Fruit fly (Drosophila melanogaster) whole organism, wandering third instar larva: ENCODE results near the gene Wdr33.

Experiments
- CG32264 ChIP-seq: fragments of 200-800 bp; sonication (Bioruptor generic); optimal IDR thresholded peaks from 2 replicates; lab custom pipeline; 2016; ENCODE audit warnings: missing biosample characterization, missing genetic modification characterization
- CG9705 ChIP-seq: fragments of 200-800 bp; sonication (Bioruptor generic); optimal IDR thresholded peaks from 2 replicates; lab custom pipeline; 2018; ENCODE audit warnings: missing biosample characterization, mild to moderate bottlenecking, missing genetic modification characterization
- CrebA ChIP-seq: fragments of 200-800 bp; sonication (Bioruptor generic); optimal IDR thresholded peaks from 2 replicates; lab custom pipeline; 2016; ENCODE audit warnings: missing biosample characterization, mild to moderate bottlenecking, missing genetic modification characterization, borderline replicate concordance
- Dfd ChIP-seq: fragments of >200 bp; optimal IDR thresholded peaks from 2 replicates; lab custom pipeline; 2017; ENCODE audit warnings: missing biosample characterization, missing genetic modification characterization
- Dif ChIP-seq: fragments of 200-275, 200-300 bp; sonication (Bioruptor generic); optimal IDR thresholded peaks from 2 replicates; lab custom pipeline; 2018; ENCODE audit warnings: missing biosample characterization, missing genetic modification characterization; ENCODE audit not compliant: partially characterized antibody
- GATAd ChIP-seq: sonication (Bioruptor generic); optimal IDR thresholded peaks from 2 replicates; lab custom pipeline; 2016; ENCODE audit warnings: missing biosample characterization, missing genetic modification characterization
- HLH106 ChIP-seq: fragments of 200-800 bp; optimal IDR thresholded peaks from 3 replicates; lab custom pipeline; 2019; ENCODE audit warnings: missing biosample characterization, mild to moderate bottlenecking, missing genetic modification characterization, moderate library complexity
- Hnf4 ChIP-seq: fragments of 200-800 bp; sonication (Bioruptor generic); optimal IDR thresholded peaks from 2 replicates; lab custom pipeline; 2016; ENCODE audit warnings: missing biosample characterization, mild to moderate bottlenecking, missing genetic modification characterization
- Hr78 ChIP-seq: fragments of >200 bp; optimal IDR thresholded peaks from 2 replicates; lab custom pipeline; 2017; ENCODE audit warnings: missing biosample characterization, missing genetic modification characterization
- Hr83 ChIP-seq: fragments of 200-300 bp; sonication (Bioruptor generic); optimal IDR thresholded peaks from 2 replicates; lab custom pipeline; 2016; ENCODE audit warnings: missing biosample characterization, mild to moderate bottlenecking, missing genetic modification characterization, moderate library complexity; ENCODE audit not compliant: poor library complexity, severe bottlenecking
- Jra ChIP-seq: sonication (Bioruptor generic); optimal IDR thresholded peaks from 2 replicates; lab custom pipeline; 2016; ENCODE audit warnings: missing biosample characterization, missing genetic modification characterization
- Mio ChIP-seq: sonication (Bioruptor generic); optimal IDR thresholded peaks from 2 replicates; lab custom pipeline; 2016; ENCODE audit warnings: missing biosample characterization, missing genetic modification characterization
- Myc ChIP-seq: fragments of >200 bp; optimal IDR thresholded peaks from 2 replicates; lab custom pipeline; 2017
- N ChIP-seq: fragments of >200 bp; optimal IDR thresholded peaks from 2 replicates; lab custom pipeline; 2018; ENCODE audit warnings: missing biosample characterization, missing external identifiers, missing genetic modification characterization
- OdsH ChIP-seq: fragments of 200-800 bp; sonication (Bioruptor generic); optimal IDR thresholded peaks from 2 replicates; lab custom pipeline; 2016; ENCODE audit warnings: missing biosample characterization, mild to moderate bottlenecking, missing genetic modification characterization
- Rel ChIP-seq, 2 experiments: fragments of 200-800 bp; sonication (Bioruptor generic) in 1 of 2; optimal IDR thresholded peaks; 2 replicates in 1 of 2; 3 replicates in 1 of 2; lab custom pipeline; 2016 to 2019; ENCODE audit warnings: mild to moderate bottlenecking in 2 of 2, missing biosample characterization in 2 of 2, missing genetic modification characterization in 2 of 2, moderate library complexity in 1 of 2
- Sp1 ChIP-seq: fragments of 200-800 bp; sonication (Bioruptor generic); optimal IDR thresholded peaks from 3 replicates; lab custom pipeline; 2019; ENCODE audit warnings: missing biosample characterization, mild to moderate bottlenecking, missing genetic modification characterization, moderate library complexity
- Vsx2 ChIP-seq: fragments of 200-300, 225-300 bp; sonication (Bioruptor generic); optimal IDR thresholded peaks from 2 replicates; lab custom pipeline; 2018; ENCODE audit warnings: missing biosample characterization, missing genetic modification characterization; ENCODE audit not compliant: partially characterized antibody
- br ChIP-seq: fragments of 200-800 bp; sonication (Bioruptor generic); optimal IDR thresholded peaks from 2 replicates; lab custom pipeline; 2016; ENCODE audit warnings: missing biosample characterization, missing genetic modification characterization
- brk ChIP-seq: fragments of 200-800 bp; sonication (Bioruptor generic); optimal IDR thresholded peaks from 2 replicates; lab custom pipeline; 2016; ENCODE audit warnings: missing biosample characterization, mild to moderate bottlenecking, missing genetic modification characterization
- dl ChIP-seq, 2 experiments: fragments of 175-275, 200-275 bp in 1 of 2; fragments of 200-275 bp in 1 of 2; sonication (Bioruptor generic); optimal IDR thresholded peaks; lab custom pipeline; 2018; ENCODE audit warnings: mild to moderate bottlenecking in 2 of 2, missing biosample characterization in 2 of 2, missing genetic modification characterization in 2 of 2, moderate library complexity in 2 of 2; ENCODE audit not compliant: partially characterized antibody in 2 of 2, insufficient read depth in 1 of 2
- dmrt93B ChIP-seq: fragments of 200-800 bp; sonication (Bioruptor generic); optimal IDR thresholded peaks from 2 replicates; lab custom pipeline; 2018; ENCODE audit warnings: missing biosample characterization, mild to moderate bottlenecking, missing genetic modification characterization
- dsf ChIP-seq: sonication (Bioruptor generic); optimal IDR thresholded peaks from 2 replicates; lab custom pipeline; 2016; ENCODE audit warnings: missing biosample characterization, missing genetic modification characterization, borderline replicate concordance
- ey ChIP-seq: fragments of 200-800 bp; sonication (Bioruptor generic); optimal IDR thresholded peaks from 2 replicates; lab custom pipeline; 2016; ENCODE audit warnings: missing biosample characterization, missing genetic modification characterization
- foxo ChIP-seq, 2 experiments: fragments of 200-800 bp; sonication (Bioruptor generic); optimal IDR thresholded peaks; 2 replicates in 1 of 2; 3 replicates in 1 of 2; lab custom pipeline; 2016 to 2017; ENCODE audit warnings: missing biosample characterization in 2 of 2, missing genetic modification characterization in 2 of 2
- fru ChIP-seq: fragments of 200-800 bp; sonication (Bioruptor generic); optimal IDR thresholded peaks from 3 replicates; lab custom pipeline; 2016; ENCODE audit warnings: missing biosample characterization, mild to moderate bottlenecking, missing genetic modification characterization
- h ChIP-seq: fragments of 200-800 bp; sonication (Bioruptor generic); optimal IDR thresholded peaks from 3 replicates; lab custom pipeline; 2016; ENCODE audit warnings: missing biosample characterization, mild to moderate bottlenecking, missing genetic modification characterization
- jim ChIP-seq: fragments of 175-275, 200-325 bp; sonication (Bioruptor generic); optimal IDR thresholded peaks from 2 replicates; lab custom pipeline; 2016; ENCODE audit warnings: missing biosample characterization, mild to moderate bottlenecking, missing genetic modification characterization
- pan ChIP-seq: fragments of >200 bp; optimal IDR thresholded peaks from 2 replicates; lab custom pipeline; 2017
- psq ChIP-seq: fragments of 200-800 bp; sonication (Bioruptor generic); optimal IDR thresholded peaks from 3 replicates; lab custom pipeline; 2017; ENCODE audit warnings: missing biosample characterization, mild to moderate bottlenecking, missing genetic modification characterization, moderate library complexity
- rgr ChIP-seq: fragments of 200-800 bp; sonication (Bioruptor generic); optimal IDR thresholded peaks from 3 replicates; lab custom pipeline; 2016; ENCODE audit warnings: missing biosample characterization, mild to moderate bottlenecking, missing genetic modification characterization
- sage ChIP-seq: fragments of 200-800 bp; sonication (Bioruptor generic); optimal IDR thresholded peaks from 2 replicates; lab custom pipeline; 2016; ENCODE audit warnings: missing biosample characterization, mild to moderate bottlenecking, missing genetic modification characterization
- sv ChIP-seq: fragments of 200-800 bp; sonication (Bioruptor generic); optimal IDR thresholded peaks from 3 replicates; lab custom pipeline; 2016; ENCODE audit warnings: missing biosample characterization, missing genetic modification characterization
- usp ChIP-seq: fragments of >200 bp; optimal IDR thresholded peaks from 2 replicates; lab custom pipeline; 2017; ENCODE audit warnings: missing biosample characterization, missing genetic modification characterization
- woc ChIP-seq: sonication (Bioruptor generic); optimal IDR thresholded peaks from 2 replicates; lab custom pipeline; 2016; ENCODE audit warnings: missing biosample characterization, mild to moderate bottlenecking, missing genetic modification characterization

Wdr33 gene

DNA sequence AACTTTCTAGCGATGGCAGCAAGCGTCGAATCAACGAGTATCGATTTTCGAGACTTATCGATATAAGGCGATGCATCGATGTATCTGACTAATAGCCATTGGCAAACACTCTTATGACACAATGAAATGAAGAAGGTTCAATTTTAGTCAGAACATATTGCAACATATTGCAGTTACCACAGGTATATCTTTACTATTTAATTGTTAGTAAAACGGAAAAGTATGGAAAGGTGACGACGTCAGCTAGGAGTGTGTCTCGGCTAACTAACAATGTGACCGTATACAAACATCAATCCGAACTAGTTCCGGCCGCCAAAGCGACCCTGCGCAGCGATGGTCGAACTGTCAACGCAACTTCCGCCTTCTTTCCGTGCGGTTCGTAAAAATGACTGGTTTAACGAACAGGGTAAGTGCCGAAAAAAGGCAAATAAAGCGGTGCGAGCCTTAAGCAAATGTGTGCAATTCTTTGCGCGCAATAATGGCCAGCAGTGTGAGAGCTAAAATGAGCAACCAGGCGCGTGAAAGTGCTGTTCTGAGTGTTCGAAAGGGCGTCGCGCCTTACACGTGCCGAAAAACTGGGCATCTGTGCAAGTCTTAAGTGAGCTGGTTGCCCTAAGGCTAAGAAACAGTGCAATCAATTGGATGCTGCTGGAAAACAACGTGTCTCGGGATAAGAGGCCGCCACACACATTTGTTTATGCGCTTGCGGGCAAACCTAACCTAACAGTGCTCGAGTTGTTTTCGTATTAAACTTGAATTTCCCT, 36.1 kb upstream of the Wdr33 start, which contains the start of the genes Dph4, Spec2 and RpL13A:
TSS of gene Dph4 (minus strand) at position 11 of the 764 bp plus-strand sequence.
TSS of gene Spec2 (minus strand) at position 11 of the 764 bp plus-strand sequence.
TSS of gene RpL13A (plus strand) at position 360 of the 764 bp plus-strand sequence.
- TF ChIP-seq woc, result no peak
- TF ChIP-seq pan, result no peak
- TF ChIP-seq Myc, result peak; percentile 16
- TF ChIP-seq Hr78 (GFP tag; lab: Kevin White, UChicago), result no peak
- TF ChIP-seq Rel (GFP tag; optimal IDR thresholded peaks at IDR 0.05; lab: Kevin White, UChicago), result no peak
- peak; percentile 53 for TF ChIP-seq Rel (tag; optimal IDR thresholded peaks at IDR 0.05; lab: Kevin White, UChicago)
- TF ChIP-seq dsf (GFP tag; lab: Kevin White, UChicago), result peak; percentile 76
- TF ChIP-seq Mio (GFP tag; lab: Kevin White, UChicago), result peak; percentile 69
- TF ChIP-seq fru (GFP tag; lab: Kevin White, UChicago), result peak; percentile 87
- TF ChIP-seq h (GFP tag; lab: Kevin White, UChicago), result peak; percentile 90
- peak; percentile 96 for TF ChIP-seq Hr83 (GFP tag; lab: Kevin White, UChicago)
- peak; percentile 96 for TF ChIP-seq rgr (GFP tag; lab: Kevin White, UChicago)
- peak; percentile 94 for TF ChIP-seq dmrt93B (GFP tag; lab: Kevin White, UChicago)
- TF ChIP-seq CrebA (GFP tag; lab: Kevin White, UChicago), result no peak
- TF ChIP-seq Hnf4 (GFP tag; lab: Kevin White, UChicago), result no peak
- peak; percentile 84 for TF ChIP-seq OdsH
- TF ChIP-seq jim (GFP tag; lab: Kevin White, UChicago), result no peak
- TF ChIP-seq Dif (GFP tag; lab: Kevin White, UChicago), result no peak
- TF ChIP-seq ey, result peak; percentile 61
- TF ChIP-seq Jra (GFP tag; lab: Kevin White, UChicago), result peak; percentile 69
- peak; percentile 84 for TF ChIP-seq sv
- peak; percentile 42 to 80 for TF ChIP-seq foxo (GFP tag; optimal IDR thresholded peaks at IDR 0.05; lab: Kevin White, UChicago)
- TF ChIP-seq psq, result peak; percentile 69
- TF ChIP-seq sage, result no peak
- TF ChIP-seq Sp1 (GFP tag; lab: Kevin White, UChicago), result peak; percentile 93
- TF ChIP-seq GATAd (GFP tag; lab: Kevin White, UChicago), result no peak
- peak; percentile 96 for TF ChIP-seq CG9705
- TF ChIP-seq CG32264 (GFP tag; lab: Kevin White, UChicago), result peak; percentile 69
- TF ChIP-seq dl (GFP tag; optimal IDR thresholded peaks at IDR 0.05; lab: Kevin White, UChicago; ENCODE audit: insufficient read depth in 1 of 2, partially characterized antibody in 2 of 2), result no peak
- TF ChIP-seq br (GFP tag; lab: Kevin White, UChicago), result peak; percentile 88
- TF ChIP-seq HLH106 (tag; lab: Kevin White, UChicago), result peak; percentile 84
- no peak for TF ChIP-seq N
- TF ChIP-seq, all 38 proteins: peak for 20

DNA sequence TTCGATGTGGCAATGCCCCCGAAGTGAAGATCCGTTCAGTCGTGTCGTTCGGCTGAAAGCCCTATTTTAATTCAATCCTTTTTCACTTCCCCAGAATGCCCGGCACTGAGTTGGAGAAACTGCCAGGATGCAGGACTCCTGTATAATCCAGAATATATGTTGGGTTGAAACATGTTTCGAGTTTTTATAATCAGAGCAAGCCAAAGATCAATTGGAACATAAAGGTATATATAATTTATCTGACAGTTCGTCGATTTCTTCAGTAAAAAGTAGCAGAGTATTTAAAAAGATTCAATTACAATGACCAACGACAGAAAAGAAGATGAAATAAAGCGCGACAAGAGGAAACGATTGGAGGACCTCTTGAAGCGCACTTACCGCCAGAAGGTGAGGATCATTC, 32.9 kb upstream of the Wdr33 start, which contains the start of gene CG31551:
TSS of gene CG31551 (plus strand) at position 301 of the 400 bp plus-strand sequence.
- TF ChIP-seq sage, result no peak
- TF ChIP-seq Dif (GFP tag; lab: Kevin White, UChicago), result no peak
- TF ChIP-seq sv, result no peak
- no peak for TF ChIP-seq usp (GFP tag; lab: Kevin White, UChicago)
- TF ChIP-seq ey, result no peak
- no peak for TF ChIP-seq CG32264 (GFP tag; lab: Kevin White, UChicago)
- TF ChIP-seq N, result no peak
- no peak for TF ChIP-seq brk (GFP tag; lab: Kevin White, UChicago)
- no peak for TF ChIP-seq dl (GFP tag; optimal IDR thresholded peaks at IDR 0.05; lab: Kevin White, UChicago; ENCODE audit: insufficient read depth in 1 of 2, partially characterized antibody in 2 of 2)
- no peak for TF ChIP-seq Vsx2 (GFP tag; lab: Kevin White, UChicago)
- TF ChIP-seq Mio (GFP tag; lab: Kevin White, UChicago), result no peak
- no peak for TF ChIP-seq Rel (GFP tag; optimal IDR thresholded peaks at IDR 0.05; lab: Kevin White, UChicago)
- no peak for TF ChIP-seq Rel (tag; optimal IDR thresholded peaks at IDR 0.05; lab: Kevin White, UChicago)
- no peak for TF ChIP-seq jim (GFP tag; lab: Kevin White, UChicago)
- no peak for TF ChIP-seq rgr (GFP tag; lab: Kevin White, UChicago)
- TF ChIP-seq woc, result no peak
- TF ChIP-seq Hr78 (GFP tag; lab: Kevin White, UChicago), result no peak
- TF ChIP-seq Dfd (GFP tag; lab: Kevin White, UChicago), result no peak
- no peak for TF ChIP-seq Hnf4 (GFP tag; lab: Kevin White, UChicago)
